Worm (Caenorhabditis elegans) whole organism, L3 larva: Measurements from ENCODE around the gene F38B7.11.

ENCODE experiments used
- egl-27 ChIP-seq: sonication (generic microtip); optimal IDR thresholded peaks from 4 replicates; lab custom pipeline; 2017; ENCODE audit warnings: missing biosample characterization, missing genetic modification reagents, missing genetic modification characterization
- egl-5 ChIP-seq: fragments of 150-350 bp; optimal IDR thresholded peaks from 2 replicates; lab custom pipeline; 2017; ENCODE audit warnings: missing biosample characterization, missing genetic modification reagents, missing genetic modification characterization, inconsistent platforms
- elt-2 ChIP-seq: sonication (generic microtip); optimal IDR thresholded peaks from 2 replicates; lab custom pipeline; 2016; ENCODE audit warnings: missing genetic modification reagents, mild to moderate bottlenecking, missing genetic modification characterization, missing compliant biosample characterization
- nfya-1 ChIP-seq: sonication (generic microtip); optimal IDR thresholded peaks from 2 replicates; lab custom pipeline; 2017; ENCODE audit warnings: missing genetic modification characterization, mild to moderate bottlenecking, missing compliant biosample characterization, antibody characterized with exemption, moderate library complexity; ENCODE audit not compliant: insufficient read depth
- nhr-12 ChIP-seq: fragments of 150-350 bp; optimal IDR thresholded peaks from 2 replicates; lab custom pipeline; 2014; ENCODE audit warnings: missing biosample characterization, missing genetic modification characterization
- nhr-28 ChIP-seq: fragments of 150-350 bp; optimal IDR thresholded peaks from 2 replicates; lab custom pipeline; 2014; ENCODE audit warnings: missing biosample characterization, missing genetic modification characterization
- nhr-43 ChIP-seq: sonication (generic microtip); optimal IDR thresholded peaks from 2 replicates; lab custom pipeline; 2016; ENCODE audit warnings: mild to moderate bottlenecking, missing genetic modification characterization, missing compliant biosample characterization; ENCODE audit not compliant: poor library complexity, severe bottlenecking
- snpc-4 ChIP-seq: fragments of 150-350 bp; optimal IDR thresholded peaks from 2 replicates; lab custom pipeline; 2014; ENCODE audit warnings: missing biosample characterization, missing genetic modification characterization

ce11 chrV:11535504-11536062, 11.3 kb upstream of the F38B7.11 start:
- TF ChIP-seq nhr-12 (tag; lab: Kevin White, UChicago) (no peak), snpc-4 (no peak), egl-5 (tag; lab: Kevin White, UChicago) (peak; percentile 96), nhr-43 (tag; lab: Kevin White, UChicago) (no peak), elt-2 (tag; lab: Kevin White, UChicago) (peak; percentile 77), egl-27 (no peak), nhr-28 (tag; lab: Kevin White, UChicago) (no peak), nfya-1 (peak; percentile 14)
